Fruit fly (Drosophila melanogaster) whole organism, embryonic: ENCODE measurements around the gene ebd1.

Source experiments
- BEAF-32 ChIP-seq: fragments of 200-800 bp; sonication (Bioruptor generic); optimal IDR thresholded peaks from 3 replicates; lab custom pipeline; 2017; ENCODE audit warnings: missing biosample characterization, missing genetic modification characterization, mild to moderate bottlenecking, moderate library complexity, missing genetic modification reagents
- C15 ChIP-seq: fragments of 200-800 bp; sonication (Bioruptor generic); IDR thresholded peaks from 3 replicates; pipeline ENCODE4 v1.3.6; 2022; ENCODE audit warnings: missing biosample characterization, missing genetic modification characterization
- CG10543 ChIP-seq: fragments of 200-800 bp; sonication (Bioruptor generic); optimal IDR thresholded peaks from 3 replicates; lab custom pipeline; 2017; ENCODE audit warnings: missing biosample characterization, mild to moderate bottlenecking, missing genetic modification characterization, moderate library complexity
- CG11456 ChIP-seq: fragments of 200-800 bp; sonication (Bioruptor generic); IDR thresholded peaks from 3 replicates; pipeline ENCODE4 v1.3.6; 2022; ENCODE audit warnings: missing biosample characterization, missing genetic modification characterization
- CG11696 ChIP-seq: fragments of 200-800 bp; sonication (Bioruptor generic); IDR thresholded peaks from 2 replicates; pipeline ENCODE4 v1.3.6; 2022; ENCODE audit warnings: missing biosample characterization, missing genetic modification characterization
- CG12155 ChIP-seq: fragments of 200-800 bp; sonication (Bioruptor generic); optimal IDR thresholded peaks from 3 replicates; lab custom pipeline; 2016; ENCODE audit warnings: missing biosample characterization, missing genetic modification characterization
- CG12391 ChIP-seq: fragments of 200-800 bp; sonication (Bioruptor generic); optimal IDR thresholded peaks from 3 replicates; lab custom pipeline; 2018; ENCODE audit warnings: missing biosample characterization, mild to moderate bottlenecking, missing genetic modification characterization, moderate library complexity
- CG13123 ChIP-seq: fragments of 200-800 bp; sonication (Bioruptor generic); optimal IDR thresholded peaks from 2 replicates; lab custom pipeline; 2016; ENCODE audit warnings: missing biosample characterization, missing genetic modification characterization
- CG14667 ChIP-seq: fragments of 200-800 bp; sonication (Bioruptor generic); IDR thresholded peaks from 2 replicates; pipeline ENCODE4 v1.3.6; 2022; ENCODE audit warnings: missing biosample characterization, missing genetic modification characterization
- CG15514 ChIP-seq: fragments of 200-800 bp; sonication (Bioruptor generic); optimal IDR thresholded peaks from 3 replicates; lab custom pipeline; 2017; ENCODE audit warnings: missing biosample characterization, missing genetic modification characterization, mild to moderate bottlenecking, moderate library complexity, missing genetic modification reagents
- CG18764 ChIP-seq: fragments of 200-800 bp; sonication (Bioruptor generic); optimal IDR thresholded peaks from 3 replicates; lab custom pipeline; 2016; ENCODE audit warnings: missing biosample characterization, missing genetic modification characterization
- CG2202 ChIP-seq: fragments of 200-800 bp; sonication (Bioruptor generic); optimal IDR thresholded peaks from 2 replicates; lab custom pipeline; 2018; ENCODE audit warnings: missing biosample characterization, mild to moderate bottlenecking, missing genetic modification characterization
- CG31441 ChIP-seq: fragments of 200-800 bp; sonication (Bioruptor generic); IDR thresholded peaks from 2 replicates; pipeline ENCODE4 v1.3.6; 2022; ENCODE audit warnings: missing biosample characterization, missing genetic modification characterization
- CG3838 ChIP-seq: fragments of 200-800 bp; sonication (Bioruptor generic); optimal IDR thresholded peaks from 3 replicates; lab custom pipeline; 2016; ENCODE audit warnings: missing biosample characterization, missing genetic modification characterization
- CG3995 ChIP-seq: fragments of 200-800 bp; sonication (Bioruptor generic); optimal IDR thresholded peaks from 3 replicates; lab custom pipeline; 2016; ENCODE audit warnings: missing biosample characterization, missing genetic modification characterization
- CG8281 ChIP-seq: fragments of 200-800 bp; sonication (Bioruptor generic); optimal IDR thresholded peaks from 2 replicates; lab custom pipeline; 2018; ENCODE audit warnings: missing biosample characterization, mild to moderate bottlenecking, missing genetic modification characterization, moderate library complexity
- CG9215 ChIP-seq: fragments of 200-800 bp; sonication (Bioruptor generic); IDR thresholded peaks from 2 replicates; pipeline ENCODE4 v1.3.6; 2022; ENCODE audit warnings: missing biosample characterization, missing genetic modification characterization
- Dek ChIP-seq: fragments of 200-800 bp; sonication (Bioruptor generic); optimal IDR thresholded peaks from 3 replicates; lab custom pipeline; 2019; ENCODE audit warnings: missing biosample characterization, mild to moderate bottlenecking, missing genetic modification characterization, moderate library complexity
- H15 ChIP-seq: fragments of 200-800 bp; sonication (Bioruptor generic); IDR thresholded peaks from 3 replicates; pipeline ENCODE4 v1.3.6; 2022; ENCODE audit warnings: missing biosample characterization, missing genetic modification characterization
- HLHmδ ChIP-seq: fragments of 200-800 bp; sonication (Bioruptor generic); optimal IDR thresholded peaks from 2 replicates; lab custom pipeline; 2018; ENCODE audit warnings: missing biosample characterization, mild to moderate bottlenecking, missing genetic modification characterization, moderate library complexity
- Hey ChIP-seq: fragments of 200-800 bp; sonication (Bioruptor generic); optimal IDR thresholded peaks from 3 replicates; lab custom pipeline; 2018; ENCODE audit warnings: missing biosample characterization, mild to moderate bottlenecking, missing genetic modification characterization
- HmgD ChIP-seq: fragments of 200-800 bp; sonication (Bioruptor generic); optimal IDR thresholded peaks from 3 replicates; lab custom pipeline; 2016; ENCODE audit warnings: missing biosample characterization, missing genetic modification characterization
- HmgZ ChIP-seq: fragments of 200-800 bp; sonication (Bioruptor generic); optimal IDR thresholded peaks from 2 replicates; lab custom pipeline; 2018; ENCODE audit warnings: missing biosample characterization, mild to moderate bottlenecking, missing genetic modification characterization
- Hmx ChIP-seq: fragments of 200-800 bp; sonication (Bioruptor generic); optimal IDR thresholded peaks from 2 replicates; lab custom pipeline; 2016; ENCODE audit warnings: missing biosample characterization, missing genetic modification characterization
- Hr78 ChIP-seq, 2 experiments: fragments of 200-800 bp in 1 of 2; fragments of >200 bp in 1 of 2; sonication (Bioruptor generic) in 1 of 2; optimal IDR thresholded peaks; 2 replicates each; lab custom pipeline; 2017 to 2019; ENCODE audit warnings: missing biosample characterization in 2 of 2, missing genetic modification characterization in 2 of 2, mild to moderate bottlenecking in 1 of 2, moderate library complexity in 1 of 2
- Lhr ChIP-seq: fragments of 200-800 bp; sonication (Bioruptor generic); optimal IDR thresholded peaks from 3 replicates; lab custom pipeline; 2017; ENCODE audit warnings: mild to moderate bottlenecking, missing biosample characterization, missing genetic modification reagents, missing genetic modification characterization
- Meics ChIP-seq: fragments of 200-800 bp; sonication (Bioruptor generic); optimal IDR thresholded peaks from 2 replicates; lab custom pipeline; 2017; ENCODE audit warnings: missing biosample characterization, mild to moderate bottlenecking, missing genetic modification characterization
- NC2β ChIP-seq: fragments of 200-800 bp; sonication (Bioruptor generic); optimal IDR thresholded peaks from 2 replicates; lab custom pipeline; 2016; ENCODE audit warnings: missing biosample characterization, missing genetic modification characterization
- Nf-YC ChIP-seq: fragments of 200-800 bp; optimal IDR thresholded peaks from 3 replicates; lab custom pipeline; 2019; ENCODE audit warnings: missing biosample characterization, mild to moderate bottlenecking, missing genetic modification characterization, moderate library complexity
- NfI ChIP-seq: fragments of 200-800 bp; sonication (Bioruptor generic); optimal IDR thresholded peaks from 3 replicates; lab custom pipeline; 2018; ENCODE audit warnings: missing biosample characterization, mild to moderate bottlenecking, missing genetic modification characterization, moderate library complexity
- Poxn ChIP-seq: fragments of 200-800 bp; sonication (Bioruptor generic); IDR thresholded peaks from 2 replicates; pipeline ENCODE4 v1.3.6; 2022; ENCODE audit warnings: missing biosample characterization, missing genetic modification characterization
- Tbp ChIP-seq: fragments of >200 bp; optimal IDR thresholded peaks from 2 replicates; lab custom pipeline; 2018; ENCODE audit warnings: missing biosample characterization, missing genetic modification characterization
- Xbp1 ChIP-seq: fragments of 200-800 bp; sonication (Bioruptor generic); optimal IDR thresholded peaks from 3 replicates; lab custom pipeline; 2016; ENCODE audit warnings: missing biosample characterization, mild to moderate bottlenecking, missing genetic modification characterization
- Xrp1 ChIP-seq: fragments of 200-800 bp; sonication (Bioruptor generic); IDR thresholded peaks from 2 replicates; pipeline ENCODE4 v1.3.6; 2022; ENCODE audit warnings: missing biosample characterization, missing genetic modification characterization
- YL-1 ChIP-seq: fragments of 200-800 bp; sonication (Bioruptor generic); optimal IDR thresholded peaks from 3 replicates; lab custom pipeline; 2017; ENCODE audit warnings: missing biosample characterization, mild to moderate bottlenecking, missing genetic modification characterization
- cad ChIP-seq: fragments of >200 bp; optimal IDR thresholded peaks from 2 replicates; lab custom pipeline; 2017; ENCODE audit warnings: missing biosample characterization, missing genetic modification characterization
- danr ChIP-seq: fragments of 200-800 bp; sonication (Bioruptor generic); IDR thresholded peaks from 2 replicates; pipeline ENCODE4 v1.3.6; 2022; ENCODE audit warnings: missing biosample characterization, missing genetic modification characterization
- disco-r ChIP-seq: fragments of 200-800 bp; sonication (Bioruptor generic); optimal IDR thresholded peaks from 2 replicates; lab custom pipeline; 2016; ENCODE audit warnings: missing biosample characterization, missing genetic modification characterization
- fd102C ChIP-seq: fragments of 200-800 bp; sonication (Bioruptor generic); optimal IDR thresholded peaks from 2 replicates; lab custom pipeline; 2018; ENCODE audit warnings: missing biosample characterization, mild to moderate bottlenecking, missing genetic modification characterization, moderate library complexity
- gt ChIP-seq: fragments of 200-800 bp; sonication (Bioruptor generic); IDR thresholded peaks from 2 replicates; pipeline ENCODE4 v1.3.6; 2022; ENCODE audit warnings: missing biosample characterization, missing genetic modification characterization
- lbe ChIP-seq: fragments of 200-800 bp; sonication (Bioruptor generic); optimal IDR thresholded peaks from 2 replicates; lab custom pipeline; 2016; ENCODE audit warnings: missing biosample characterization, mild to moderate bottlenecking, missing genetic modification characterization
- lilli ChIP-seq: fragments of 200-800 bp; sonication (Bioruptor generic); optimal IDR thresholded peaks from 3 replicates; lab custom pipeline; 2016; ENCODE audit warnings: missing biosample characterization, missing genetic modification characterization
- nerfin-1 ChIP-seq: fragments of 200-800 bp; sonication (Bioruptor generic); optimal IDR thresholded peaks from 3 replicates; lab custom pipeline; 2019; ENCODE audit warnings: missing biosample characterization, mild to moderate bottlenecking, missing genetic modification characterization, moderate library complexity
- otp ChIP-seq: fragments of 200-800 bp; sonication (Bioruptor generic); IDR thresholded peaks from 3 replicates; pipeline ENCODE4, ENCODE4 v1.3.6; 2022; ENCODE audit warnings: missing biosample characterization, missing genetic modification characterization
- p53 ChIP-seq: fragments of 200-800 bp; sonication (Bioruptor generic); optimal IDR thresholded peaks from 2 replicates; lab custom pipeline; 2016; ENCODE audit warnings: missing biosample characterization, missing genetic modification characterization
- ranshi ChIP-seq: fragments of 200-800 bp; sonication (Bioruptor generic); IDR thresholded peaks from 2 replicates; pipeline ENCODE4 v1.3.6; 2022; ENCODE audit warnings: missing biosample characterization, missing genetic modification characterization
- run ChIP-seq: fragments of 200-800 bp; sonication (Bioruptor generic); optimal IDR thresholded peaks from 3 replicates; lab custom pipeline; 2018; ENCODE audit warnings: missing biosample characterization, mild to moderate bottlenecking, missing genetic modification characterization
- tin ChIP-seq: fragments of 200-800 bp; sonication (Bioruptor generic); optimal IDR thresholded peaks from 3 replicates; lab custom pipeline; 2016; ENCODE audit warnings: missing biosample characterization, missing genetic modification characterization
- zfh1 ChIP-seq: fragments of 200-800 bp; sonication (Bioruptor generic); IDR thresholded peaks from 3 replicates; pipeline ENCODE4 v1.3.6; 2022; ENCODE audit warnings: missing biosample characterization, missing genetic modification characterization
- zfh2 ChIP-seq: fragments of 200-800 bp; sonication (Bioruptor generic); optimal IDR thresholded peaks from 2 replicates; lab custom pipeline; 2016; ENCODE audit warnings: missing biosample characterization, missing genetic modification characterization

ebd1 gene

DNA sequence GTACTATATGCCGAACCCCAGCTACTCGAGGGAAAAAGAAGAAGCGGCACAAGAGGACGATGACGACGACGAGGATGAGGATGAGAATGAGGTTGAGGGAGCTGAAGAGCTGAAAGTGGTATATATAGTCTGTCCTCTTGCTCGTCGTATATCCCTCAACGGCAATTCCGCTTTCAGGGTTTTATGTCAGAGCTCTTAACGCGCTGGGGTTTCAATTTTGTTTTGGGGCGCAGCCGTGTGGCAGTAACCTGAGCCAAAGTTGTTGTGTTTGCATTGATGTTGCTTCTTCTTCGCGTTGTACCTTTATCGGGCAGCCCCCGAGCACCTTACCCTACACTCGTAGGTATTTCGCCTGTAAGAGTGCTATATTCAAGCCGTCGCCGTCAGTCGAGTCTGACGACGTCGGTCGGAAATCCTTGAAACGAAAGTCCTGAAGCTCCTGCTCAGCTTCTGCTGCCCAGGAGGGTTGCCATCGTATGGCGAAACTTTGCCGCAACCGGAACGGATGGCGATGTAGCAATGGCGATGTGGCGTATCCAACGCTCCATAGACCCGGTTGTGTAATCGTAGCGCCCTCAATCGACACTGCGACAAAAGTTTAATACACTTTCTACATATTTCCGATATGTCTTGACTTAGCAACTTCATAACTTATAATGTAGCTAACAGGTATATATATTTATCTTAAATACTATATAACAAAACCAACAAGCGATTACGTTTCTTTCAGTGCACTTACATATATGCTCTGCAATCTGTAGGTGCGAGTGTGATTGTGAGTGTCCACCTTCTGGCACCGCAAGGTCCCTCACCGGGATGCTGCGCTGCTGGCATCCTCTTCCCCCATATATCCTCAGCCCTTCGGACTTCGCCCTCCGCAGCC, 19.6 kb upstream of the ebd1 start (continued):
- peak; percentile 46; the same call in 2 of the 3 replicates for TF ChIP-seq zfh1
- TF ChIP-seq C15 (GFP tag; lab: Robert Waterston, UW): no peak
- no peak for TF ChIP-seq HLHmδ
- TF ChIP-seq fd102C (GFP tag; lab: Kevin White, UChicago): no peak
- peak; percentile 26 for TF ChIP-seq Meics
- TF ChIP-seq Xrp1 (GFP tag; lab: Robert Waterston, UW): peak; percentile 62
- TF ChIP-seq CG3838 (GFP tag; lab: Kevin White, UChicago): no peak
- TF ChIP-seq gt: no peak
- no peak for TF ChIP-seq zfh2 (GFP tag; lab: Kevin White, UChicago)
- TF ChIP-seq CG15514 (GFP tag; lab: Kevin White, UChicago): peak; percentile 5
- TF ChIP-seq CG14667 (GFP tag; lab: Robert Waterston, UW): no peak; the same call in 1 of the 2 replicates
- TF ChIP-seq Xbp1 (GFP tag; lab: Kevin White, UChicago): peak; percentile 30
- TF ChIP-seq CG11696 (GFP tag; lab: Robert Waterston, UW): no peak
- TF ChIP-seq Hmx: no peak
- TF ChIP-seq CG13123 (GFP tag; lab: Kevin White, UChicago): no peak
- TF ChIP-seq CG3995 (GFP tag; lab: Kevin White, UChicago): no peak
- no peak for TF ChIP-seq run (tag; lab: Kevin White, UChicago)
- no peak for TF ChIP-seq Hr78 (GFP tag; optimal IDR thresholded peaks at IDR 0.05; lab: Kevin White, UChicago)
- TF ChIP-seq Poxn: no peak
- no peak for TF ChIP-seq CG2202 (tag; lab: Kevin White, UChicago)
- TF ChIP-seq CG8281 (tag; lab: Kevin White, UChicago): no peak
- 0 out of 3 replicates have a peak, but pooled peaks have one; percentile 34 for TF ChIP-seq H15 (GFP tag; lab: Robert Waterston, UW)
- TF ChIP-seq Lhr (GFP tag; lab: Kevin White, UChicago): no peak
- no peak for TF ChIP-seq cad
- TF ChIP-seq Hey (tag; lab: Kevin White, UChicago): no peak
- no peak for TF ChIP-seq NfI
- TF ChIP-seq otp (GFP tag; lab: Robert Waterston, UW): peak; percentile 59; the same call in 1 of the 3 replicates
- peak; percentile 49; the same call in 1 of the 2 replicates for TF ChIP-seq ranshi (GFP tag; lab: Robert Waterston, UW)
- no peak for TF ChIP-seq CG10543 (GFP tag; lab: Kevin White, UChicago)
- TF ChIP-seq nerfin-1 (tag; lab: Kevin White, UChicago): no peak
- TF ChIP-seq CG12155 (GFP tag; lab: Kevin White, UChicago): no peak
- no peak for TF ChIP-seq CG11456 (GFP tag; lab: Robert Waterston, UW)
- TF ChIP-seq CG31441 (GFP tag; lab: Robert Waterston, UW): peak; percentile 45; the same call in 1 of the 2 replicates
- no peak for TF ChIP-seq p53 (GFP tag; lab: Kevin White, UChicago)
- no peak for TF ChIP-seq BEAF-32 (GFP tag; lab: Kevin White, UChicago)
- TF ChIP-seq CG18764 (GFP tag; lab: Kevin White, UChicago): no peak
- TF ChIP-seq YL-1 (GFP tag; lab: Kevin White, UChicago): no peak
- peak; percentile 37 for TF ChIP-seq CG12391 (tag; lab: Kevin White, UChicago)
- TF ChIP-seq NC2β: no peak
- no peak for TF ChIP-seq lbe (GFP tag; lab: Kevin White, UChicago)
- no peak for TF ChIP-seq disco-r (GFP tag; lab: Kevin White, UChicago)
- TF ChIP-seq tin (GFP tag; lab: Kevin White, UChicago): peak; percentile 15
- no peak for TF ChIP-seq Tbp (GFP tag; lab: Kevin White, UChicago)
- peak; percentile 22; the same call in 1 of the 2 replicates for TF ChIP-seq CG9215 (GFP tag; lab: Robert Waterston, UW)
- TF ChIP-seq lilli: no peak
- TF ChIP-seq Dek (tag; lab: Kevin White, UChicago): no peak
- TF ChIP-seq Nf-YC: no peak
- TF ChIP-seq HmgD: no peak
- no peak for TF ChIP-seq HmgZ
- TF ChIP-seq danr (GFP tag; lab: Robert Waterston, UW): no peak
